Fruit fly (Drosophila melanogaster) whole organism: ENCODE measurements around the gene Cpr23B.

ENCODE experiments used
- Dll ChIP-seq: fragments of >200 bp; optimal IDR thresholded peaks from 2 replicates; lab custom pipeline; 2017
- EcR ChIP-seq, 2 experiments: fragments of >200 bp; optimal IDR thresholded peaks; 2 replicates each; lab custom pipeline; 2017; ENCODE audit warnings: missing biosample characterization in 2 of 2, missing genetic modification characterization in 2 of 2, missing genetic modification reagents in 2 of 2

- TF ChIP-seq EcR (GFP tag; optimal IDR thresholded peaks at IDR 0.05; lab: Kevin White, UChicago) (no peak), Dll (lab: Kevin White, UChicago) (no peak)
Measured at dm6 chr2L:2807597-2807996, 30.6 kb upstream of the Cpr23B start.
